Worm (Caenorhabditis elegans): ENCODE measurements around the gene Y111B2A.12.

DNA sequence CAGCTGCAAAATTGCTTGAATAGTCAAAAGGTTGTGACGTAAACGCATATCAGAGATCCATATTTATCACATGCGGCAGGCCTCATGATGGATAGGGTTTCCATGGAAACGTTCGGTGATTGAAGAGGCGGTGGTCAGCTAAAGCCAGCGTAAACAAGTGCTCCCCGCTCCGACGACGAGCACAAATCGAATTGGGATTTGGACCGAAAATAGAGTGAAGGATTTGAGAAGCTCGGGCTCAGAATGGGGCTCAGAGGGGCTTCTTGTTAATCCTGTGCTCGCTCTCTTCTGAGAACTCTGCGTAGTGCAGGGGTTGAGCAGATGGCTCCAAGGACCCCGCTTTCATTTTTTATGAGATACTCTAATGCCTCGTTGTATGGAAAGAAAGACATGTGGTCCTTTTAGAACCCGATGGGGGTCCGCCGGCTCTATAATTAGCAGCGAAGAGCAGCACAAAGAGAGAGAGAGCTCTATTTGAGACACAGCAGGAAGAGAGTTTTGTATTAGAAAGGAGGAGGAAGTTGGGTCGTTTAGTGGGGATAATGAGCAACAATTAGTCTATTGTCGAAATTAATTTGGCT is 6.9 kb downstream of the Y111B2A.12 start:
- no peak for TF ChIP-seq nhr-11 (tag; optimal IDR thresholded peaks at IDR 0.05)
- TF ChIP-seq sma-9 (GFP tag; optimal IDR thresholded peaks at IDR 0.05) = no peak
- no peak for TF ChIP-seq sma-9 (tag; optimal IDR thresholded peaks at IDR 0.05)
- no peak for TF ChIP-seq nhr-77 (tag; optimal IDR thresholded peaks at IDR 0.05)
- no peak for TF ChIP-seq snpc-4 (tag; optimal IDR thresholded peaks at IDR 0.05)
- TF ChIP-seq ceh-82 (tag; optimal IDR thresholded peaks at IDR 0.05) = no peak

Measured in whole organism, L2 larva.